Worm (Caenorhabditis elegans): ENCODE data around the gene lgc-29.

The lgc-29 gene

DNA sequence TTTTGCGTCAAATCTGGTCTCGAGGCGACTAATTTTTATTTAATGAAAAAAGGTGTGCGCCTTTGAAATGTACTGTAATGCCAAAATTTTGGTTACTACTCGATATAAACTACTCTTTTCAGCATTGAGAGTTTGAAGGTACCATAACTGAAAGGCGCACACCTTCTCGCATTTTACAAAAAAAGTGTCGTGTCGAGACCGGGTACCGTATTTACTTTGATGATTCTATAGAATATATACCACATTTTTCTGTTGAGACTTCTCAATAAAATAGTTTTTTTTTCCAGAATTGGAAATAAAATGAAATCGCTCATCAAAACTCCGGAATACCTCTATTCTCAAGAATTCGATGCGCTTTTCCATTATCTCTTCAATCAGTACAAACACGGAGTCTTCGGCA, 24.1 kb downstream of the lgc-29 start, which contains the start of gene Y45G5AM.4:
TSS of gene Y45G5AM.4 (plus strand) at position 301 of the 400 bp plus-strand sequence.
- TF ChIP-seq nhr-21 (tag; optimal IDR thresholded peaks at IDR 0.05) (no peak), unc-55 (GFP tag; optimal IDR thresholded peaks at IDR 0.05) (no peak), gmeb-1 (tag; optimal IDR thresholded peaks at IDR 0.05) (no peak), elt-1 (tag; optimal IDR thresholded peaks at IDR 0.05) (no peak), aly-2 (tag; optimal IDR thresholded peaks at IDR 0.05) (no peak), lin-13 (GFP tag; optimal IDR thresholded peaks at IDR 0.05) (no peak), nhr-11 (tag; optimal IDR thresholded peaks at IDR 0.05) (no peak), egl-27 (tag; optimal IDR thresholded peaks at IDR 0.05) (no peak)

- peak; percentile 18 for TF ChIP-seq C34F6.9 (tag; optimal IDR thresholded peaks at IDR 0.05)
- TF ChIP-seq unc-62 (GFP tag; optimal IDR thresholded peaks at IDR 0.05): no peak
- TF ChIP-seq ceh-16 (tag; optimal IDR thresholded peaks at IDR 0.05): no peak
- no peak for TF ChIP-seq zag-1 (tag; optimal IDR thresholded peaks at IDR 0.05)
- peak; percentile 22 for TF ChIP-seq fos-1 (tag; optimal IDR thresholded peaks at IDR 0.05)
- TF ChIP-seq ZK546.5 (tag; optimal IDR thresholded peaks at IDR 0.05): no peak
- peak; percentile 97 for TF ChIP-seq nhr-129 (tag; optimal IDR thresholded peaks at IDR 0.05)
- TF ChIP-seq nhr-6 (tag; optimal IDR thresholded peaks at IDR 0.05): no peak
- TF ChIP-seq elt-1 (tag; optimal IDR thresholded peaks at IDR 0.05): no peak
- TF ChIP-seq unc-39 (tag; optimal IDR thresholded peaks at IDR 0.05): no peak
- TF ChIP-seq alr-1 (tag; optimal IDR thresholded peaks at IDR 0.05): no peak
- TF ChIP-seq lin-39 (tag; optimal IDR thresholded peaks at IDR 0.05): no peak
- TF ChIP-seq sma-3 (GFP tag; optimal IDR thresholded peaks at IDR 0.05): no peak
- TF ChIP-seq aly-2 (tag; optimal IDR thresholded peaks at IDR 0.05): no peak
Observed at ce11 chrV:4164504-4164959, 25.7 kb downstream of the lgc-29 start, which contains the start of gene Y45G5AM.3. Y45G5AM.3 (plus strand) TSS chrV:4164554.

- no peak for TF ChIP-seq gmeb-1 (tag; optimal IDR thresholded peaks at IDR 0.05)
- no peak for TF ChIP-seq elt-3 (tag; optimal IDR thresholded peaks at IDR 0.05)
- TF ChIP-seq unc-55 (GFP tag; optimal IDR thresholded peaks at IDR 0.05): no peak
- no peak for TF ChIP-seq lin-11 (tag; optimal IDR thresholded peaks at IDR 0.05)
- no peak for TF ChIP-seq skn-1 (tag; optimal IDR thresholded peaks at IDR 0.05)
- no peak for TF ChIP-seq ztf-1 (GFP tag; conservative IDR thresholded peaks at IDR 0.05)
- TF ChIP-seq R02D3.7 (tag; optimal IDR thresholded peaks at IDR 0.05): no peak
- no peak for TF ChIP-seq sma-3 (GFP tag; optimal IDR thresholded peaks at IDR 0.05)
- no peak for TF ChIP-seq ama-1 (optimal IDR thresholded peaks at IDR 0.05)
- TF ChIP-seq ceh-82 (tag; optimal IDR thresholded peaks at IDR 0.05): no peak
- no peak for TF ChIP-seq nhr-21 (tag; optimal IDR thresholded peaks at IDR 0.05)
- no peak for TF ChIP-seq lin-13 (GFP tag; optimal IDR thresholded peaks at IDR 0.05)
- TF ChIP-seq snpc-4 (tag; optimal IDR thresholded peaks at IDR 0.05): no peak
- no peak for TF ChIP-seq nhr-25 (tag; optimal IDR thresholded peaks at IDR 0.05)
- TF ChIP-seq nhr-11 (tag; optimal IDR thresholded peaks at IDR 0.05): no peak
Observed at ce11 chrV:4168045-4168444, 29.3 kb downstream of the lgc-29 start.

DNA sequence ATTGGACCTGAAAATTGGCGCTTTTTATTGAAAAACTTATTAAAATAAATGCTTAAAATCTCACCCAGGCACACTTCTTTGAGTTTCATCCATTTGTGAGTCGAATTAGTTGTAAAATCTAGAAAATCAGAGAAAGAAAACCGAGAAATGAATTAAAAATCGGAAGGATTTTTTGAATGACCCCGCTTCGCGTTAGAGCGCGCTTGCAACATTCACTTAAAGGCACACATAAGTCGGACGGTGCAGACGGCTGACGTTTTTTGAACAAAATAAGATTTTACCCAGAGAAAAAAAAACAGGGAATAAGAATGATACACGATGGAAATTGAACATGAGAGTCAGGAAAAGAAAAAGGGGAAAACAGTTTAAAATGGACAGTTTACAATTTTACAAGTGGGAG, 30.9 kb downstream of the lgc-29 start:
- TF ChIP-seq unc-55 (GFP tag; optimal IDR thresholded peaks at IDR 0.05) (peak; percentile 31), nhr-25 (tag; optimal IDR thresholded peaks at IDR 0.05) (no peak), aly-2 (tag; optimal IDR thresholded peaks at IDR 0.05) (no peak), elt-1 (tag; optimal IDR thresholded peaks at IDR 0.05) (no peak), dmd-4 (tag; optimal IDR thresholded peaks at IDR 0.05) (no peak), F13H6.1 (tag; optimal IDR thresholded peaks at IDR 0.05) (no peak)

DNA sequence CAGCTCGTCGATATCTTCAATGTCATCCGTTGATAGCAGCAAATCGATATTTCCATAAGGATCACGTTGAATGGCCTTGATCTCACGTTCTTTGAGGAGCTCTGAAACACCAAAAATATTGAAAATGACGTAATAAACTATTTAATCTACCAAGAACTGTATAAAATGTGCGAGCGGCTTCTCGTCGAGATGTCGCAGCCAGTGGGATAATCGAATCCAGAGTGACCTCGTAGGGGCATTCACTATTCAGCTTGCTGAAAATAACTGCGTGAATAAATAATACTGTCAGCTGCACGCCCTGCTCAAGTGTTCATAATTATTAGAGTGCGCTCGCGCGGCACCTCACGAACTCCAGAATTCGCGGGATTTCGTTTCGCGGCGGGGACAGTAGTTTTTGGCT, 31.4 kb downstream of the lgc-29 start, which contains the start of gene Y45G5AM.7:
TSS of gene Y45G5AM.7 (minus strand) at position 101 of the 400 bp plus-strand sequence.
- no peak for TF ChIP-seq lsy-2 (tag; optimal IDR thresholded peaks at IDR 0.05)

- TF ChIP-seq ama-1 (optimal IDR thresholded peaks at IDR 0.05): no peak
- TF ChIP-seq elt-1 (tag; optimal IDR thresholded peaks at IDR 0.05): no peak
- TF ChIP-seq mdl-1 (tag; optimal IDR thresholded peaks at IDR 0.05): no peak
- no peak for TF ChIP-seq nhr-11 (tag; optimal IDR thresholded peaks at IDR 0.05)
Observed at ce11 chrV:4175624-4176023, 36.8 kb downstream of the lgc-29 start, which contains the start of the genes coh-4 and pid-5. coh-4 (minus strand) TSS chrV:4175640. pid-5 (plus strand) TSS chrV:4175882.
